Worm (Caenorhabditis elegans) whole organism, L2 larva: Measurements from ENCODE around the gene Y62H9A.5.

Experiments
- C34F6.9 ChIP-seq: fragments of 150-350 bp; optimal IDR thresholded peaks from 2 replicates; lab custom pipeline; 2014; ENCODE audit warnings: missing biosample characterization, missing genetic modification characterization
- F13H6.1 ChIP-seq: sonication (generic microtip); optimal IDR thresholded peaks from 2 replicates; lab custom pipeline; 2016; ENCODE audit warnings: missing genetic modification characterization, missing compliant biosample characterization
- R02D3.7 ChIP-seq: fragments of 150-350 bp; optimal IDR thresholded peaks from 2 replicates; lab custom pipeline; 2014; ENCODE audit warnings: missing biosample characterization, missing genetic modification characterization
- ZK546.5 ChIP-seq: sonication (generic microtip); optimal IDR thresholded peaks from 2 replicates; lab custom pipeline; 2017; ENCODE audit warnings: missing biosample characterization, missing genetic modification characterization
- alr-1 ChIP-seq: fragments of 150-350 bp; optimal IDR thresholded peaks from 2 replicates; lab custom pipeline; 2014; ENCODE audit warnings: missing biosample characterization, missing genetic modification characterization
- aly-2 ChIP-seq: fragments of 150-350 bp; optimal IDR thresholded peaks from 2 replicates; lab custom pipeline; 2014; ENCODE audit warnings: missing biosample characterization, missing genetic modification characterization
- ama-1 ChIP-seq: fragments of 150-350 bp; optimal IDR thresholded peaks from 2 replicates; lab custom pipeline; 2018; ENCODE audit warnings: inconsistent platforms
- blmp-1 ChIP-seq: sonication (generic microtip); optimal IDR thresholded peaks from 2 replicates; lab custom pipeline; 2017; ENCODE audit warnings: missing genetic modification characterization, mild to moderate bottlenecking, missing compliant biosample characterization, antibody characterized with exemption, moderate library complexity; ENCODE audit not compliant: insufficient read depth
- ceh-16 ChIP-seq: fragments of 150-350 bp; optimal IDR thresholded peaks from 2 replicates; lab custom pipeline; 2014; ENCODE audit warnings: missing biosample characterization, missing genetic modification characterization
- ceh-82 ChIP-seq: fragments of 150-350 bp; optimal IDR thresholded peaks from 2 replicates; lab custom pipeline; 2014; ENCODE audit warnings: missing biosample characterization, missing genetic modification characterization
- crh-2 ChIP-seq: sonication (generic microtip); optimal IDR thresholded peaks from 2 replicates; lab custom pipeline; 2017; ENCODE audit warnings: missing biosample characterization, missing genetic modification characterization
- dmd-4 ChIP-seq: sonication (generic microtip); optimal IDR thresholded peaks from 2 replicates; lab custom pipeline; 2017; ENCODE audit warnings: missing biosample characterization, missing genetic modification characterization
- elt-3 ChIP-seq: sonication (generic microtip); optimal IDR thresholded peaks from 2 replicates; lab custom pipeline; 2017; ENCODE audit warnings: missing biosample characterization, missing genetic modification characterization
- fos-1 ChIP-seq: fragments of 150-350 bp; optimal IDR thresholded peaks from 2 replicates; lab custom pipeline; 2014; ENCODE audit warnings: missing biosample characterization, missing genetic modification characterization
- gmeb-1 ChIP-seq: fragments of 150-350 bp; optimal IDR thresholded peaks from 2 replicates; lab custom pipeline; 2014; ENCODE audit warnings: missing biosample characterization, missing genetic modification characterization
- lin-11 ChIP-seq: fragments of 150-350 bp; sonication (generic microtip); optimal IDR thresholded peaks from 2 replicates; lab custom pipeline; 2014; ENCODE audit warnings: missing biosample characterization, missing genetic modification characterization, inconsistent platforms, mixed read lengths
- lsy-2 ChIP-seq, 2 experiments: fragments of 150-350 bp in 1 of 2; sonication (generic microtip) in 1 of 2; optimal IDR thresholded peaks; 2 replicates each; lab custom pipeline; 2014 to 2017; ENCODE audit warnings: missing biosample characterization in 2 of 2, missing genetic modification characterization in 2 of 2
- mab-5 ChIP-seq: fragments of 150-350 bp; optimal IDR thresholded peaks from 2 replicates; lab custom pipeline; 2014; ENCODE audit warnings: missing biosample characterization, missing genetic modification characterization
- nhr-10 ChIP-seq: sonication (generic microtip); optimal IDR thresholded peaks from 2 replicates; lab custom pipeline; 2017; ENCODE audit warnings: missing biosample characterization, missing genetic modification characterization
- nhr-11 ChIP-seq: fragments of 150-350 bp; optimal IDR thresholded peaks from 2 replicates; lab custom pipeline; 2014; ENCODE audit warnings: missing biosample characterization, missing genetic modification characterization
- nhr-12 ChIP-seq: fragments of 150-350 bp; optimal IDR thresholded peaks from 2 replicates; lab custom pipeline; 2014; ENCODE audit warnings: missing biosample characterization, missing genetic modification characterization
- nhr-129 ChIP-seq: fragments of 150-350 bp; optimal IDR thresholded peaks from 2 replicates; lab custom pipeline; 2014; ENCODE audit warnings: missing biosample characterization, missing genetic modification characterization
- nhr-21 ChIP-seq: fragments of 150-350 bp; optimal IDR thresholded peaks from 2 replicates; lab custom pipeline; 2014; ENCODE audit warnings: missing biosample characterization, missing genetic modification characterization
- nhr-23 ChIP-seq: fragments of 150-350 bp; optimal IDR thresholded peaks from 2 replicates; lab custom pipeline; 2014; ENCODE audit warnings: missing biosample characterization, missing genetic modification reagents, missing genetic modification characterization
- nhr-237 ChIP-seq: fragments of 150-350 bp; optimal IDR thresholded peaks from 2 replicates; lab custom pipeline; 2014; ENCODE audit warnings: missing biosample characterization, missing genetic modification characterization
- nhr-25 ChIP-seq: fragments of 150-350 bp; sonication (generic microtip); optimal IDR thresholded peaks from 3 replicates; lab custom pipeline; 2014; ENCODE audit warnings: missing biosample characterization, missing genetic modification characterization
- nhr-77 ChIP-seq: fragments of 150-350 bp; optimal IDR thresholded peaks from 2 replicates; lab custom pipeline; 2014; ENCODE audit warnings: missing biosample characterization, missing genetic modification characterization
- peb-1 ChIP-seq: fragments of 150-350 bp; optimal IDR thresholded peaks from 2 replicates; lab custom pipeline; 2014; ENCODE audit warnings: missing biosample characterization, missing genetic modification characterization
- sem-4 ChIP-seq: fragments of 150-350 bp; optimal IDR thresholded peaks from 2 replicates; lab custom pipeline; 2014; ENCODE audit warnings: missing biosample characterization, missing genetic modification reagents, missing genetic modification characterization
- skn-1 ChIP-seq: sonication (generic microtip); optimal IDR thresholded peaks from 2 replicates; lab custom pipeline; 2017; ENCODE audit warnings: missing biosample characterization, missing genetic modification characterization
- sma-3 ChIP-seq: sonication (generic microtip); optimal IDR thresholded peaks from 2 replicates; lab custom pipeline; 2016; ENCODE audit warnings: missing genetic modification reagents, missing genetic modification characterization, missing compliant biosample characterization
- sma-9 ChIP-seq, 2 experiments: fragments of 150-350 bp in 1 of 2; sonication (generic microtip) in 1 of 2; optimal IDR thresholded peaks; 2 replicates each; lab custom pipeline; 2014 to 2016; ENCODE audit warnings: missing genetic modification characterization in 2 of 2, mild to moderate bottlenecking in 1 of 2, missing biosample characterization in 1 of 2, missing compliant biosample characterization in 1 of 2, missing genetic modification reagents in 1 of 2, moderate library complexity in 1 of 2
- snpc-4 ChIP-seq: fragments of 150-350 bp; optimal IDR thresholded peaks from 2 replicates; lab custom pipeline; 2014; ENCODE audit warnings: missing biosample characterization, missing genetic modification characterization
- unc-39 ChIP-seq: fragments of 150-350 bp; optimal IDR thresholded peaks from 2 replicates; lab custom pipeline; 2014; ENCODE audit warnings: missing biosample characterization, missing genetic modification characterization
- unc-55 ChIP-seq: fragments of 150-350 bp; sonication (generic microtip); optimal IDR thresholded peaks from 3 replicates; lab custom pipeline; 2014; ENCODE audit warnings: missing biosample characterization, missing genetic modification reagents, missing genetic modification characterization
- unc-62 ChIP-seq: fragments of 150-350 bp; optimal IDR thresholded peaks from 2 replicates; lab custom pipeline; 2014; ENCODE audit warnings: missing biosample characterization, missing genetic modification reagents, missing genetic modification characterization
- ztf-1 ChIP-seq: fragments of 200-800 bp; sonication (Bioruptor generic); conservative IDR thresholded peaks from 2 replicates; pipeline ENCODE4 v1.3.6; 2022; ENCODE audit warnings: missing genetic modification characterization, missing compliant biosample characterization
- ztf-11 ChIP-seq: sonication (generic microtip); optimal IDR thresholded peaks from 2 replicates; lab custom pipeline; 2017; ENCODE audit warnings: missing biosample characterization, missing genetic modification characterization
- ztf-4 ChIP-seq: fragments of 150-350 bp; optimal IDR thresholded peaks from 2 replicates; lab custom pipeline; 2014; ENCODE audit warnings: missing biosample characterization, missing genetic modification characterization

Gene Y62H9A.5

DNA sequence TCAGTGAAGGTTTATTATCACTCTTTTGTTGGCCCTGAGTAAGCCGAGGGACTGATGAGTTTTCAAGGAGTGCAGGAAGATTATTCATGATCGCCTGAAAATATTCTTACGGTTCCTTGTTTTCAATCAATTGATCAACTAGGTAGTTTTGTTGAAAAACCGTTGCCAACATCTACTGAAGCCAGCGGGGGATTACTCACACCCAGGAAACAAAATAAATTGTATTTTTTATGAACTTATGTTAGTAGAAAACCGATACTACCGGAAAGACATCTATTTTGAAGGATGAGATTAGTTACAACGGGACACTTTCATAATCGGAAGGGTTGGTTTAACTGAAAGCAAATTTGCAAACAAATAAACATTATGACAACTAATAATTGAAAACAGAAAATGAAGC is 4.6 kb downstream of the Y62H9A.5 start, which contains the start of gene Y62H9A.2:
Gene Y62H9A.2, minus strand, starts transcription at position 101 of the 400 bp plus-strand sequence.
- no peak for TF ChIP-seq peb-1
- TF ChIP-seq sem-4 = no peak
- TF ChIP-seq ztf-1 = no peak
- TF ChIP-seq aly-2 = no peak
- no peak for TF ChIP-seq ama-1
- TF ChIP-seq F13H6.1 (tag; lab: Kevin White, UChicago) = no peak
- no peak for TF ChIP-seq mab-5
- TF ChIP-seq gmeb-1 (tag; lab: Kevin White, UChicago) = no peak
- TF ChIP-seq nhr-237 (tag; lab: Kevin White, UChicago) = no peak
- no peak for TF ChIP-seq nhr-25
- TF ChIP-seq elt-3 = no peak
- no peak for TF ChIP-seq ztf-4 (tag; lab: Kevin White, UChicago)
- TF ChIP-seq lsy-2 (tag; optimal IDR thresholded peaks at IDR 0.05; lab: Kevin White, UChicago) = no peak

DNA sequence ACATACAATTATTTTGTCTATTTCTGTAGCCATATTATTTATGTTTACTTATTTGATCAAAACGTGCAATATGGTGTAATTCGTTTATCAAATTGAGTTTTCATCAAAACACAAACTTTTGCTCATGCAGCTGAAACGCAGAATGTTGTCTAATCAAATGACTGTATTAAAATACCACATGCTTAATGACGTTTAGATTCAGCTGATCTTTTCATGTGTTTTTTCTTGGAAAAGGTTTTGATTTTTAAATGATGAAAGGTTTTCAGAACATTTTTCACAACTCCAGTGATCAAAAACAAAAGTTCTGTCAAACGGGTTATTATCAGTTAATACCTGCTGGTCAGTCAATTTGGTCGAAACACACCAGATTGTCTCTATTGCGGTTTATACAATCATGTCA is 7.4 kb downstream of the Y62H9A.5 start, which contains the start of gene Y62H9A.1:
Gene Y62H9A.1, plus strand, starts transcription at position 282 of the 400 bp plus-strand sequence.
- TF ChIP-seq nhr-23 (no peak), nhr-12 (tag; lab: Kevin White, UChicago) (no peak), blmp-1 (tag; lab: Kevin White, UChicago) (no peak), lsy-2 (tag; optimal IDR thresholded peaks at IDR 0.05; lab: Kevin White, UChicago) (no peak)

DNA sequence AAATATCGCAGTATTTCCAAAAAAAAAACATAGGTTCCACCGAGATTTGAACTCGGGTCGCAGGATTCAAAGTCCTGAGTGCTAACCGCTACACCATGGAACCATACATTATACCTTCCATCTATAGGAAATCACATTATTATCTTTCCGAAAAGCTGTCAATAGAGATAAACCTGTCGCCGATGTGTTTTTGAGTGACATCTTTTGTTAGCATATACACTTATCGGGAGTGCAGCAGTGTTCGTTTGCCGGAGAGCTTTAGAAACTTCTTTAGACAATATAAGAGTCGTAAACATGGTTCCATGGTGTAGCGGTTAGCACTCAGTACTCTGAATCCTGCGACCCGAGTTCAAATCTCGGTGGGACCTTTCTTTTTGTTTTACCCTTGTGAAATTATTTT is 10.5 kb downstream of the Y62H9A.5 start:
- TF ChIP-seq lsy-2 (tag; optimal IDR thresholded peaks at IDR 0.05; lab: Kevin White, UChicago) (no peak), ZK546.5 (tag; lab: Kevin White, UChicago) (no peak), unc-62 (GFP tag; lab: Kevin White, UChicago) (no peak), crh-2 (tag; lab: Kevin White, UChicago) (no peak), sma-9 (GFP tag; optimal IDR thresholded peaks at IDR 0.05; lab: Kevin White, UChicago) (no peak), sma-9 (tag; optimal IDR thresholded peaks at IDR 0.05; lab: Kevin White, UChicago) (no peak), nhr-12 (tag; lab: Kevin White, UChicago) (no peak), nhr-11 (tag; lab: Kevin White, UChicago) (no peak), nhr-25 (no peak), ceh-82 (tag; lab: Kevin White, UChicago) (no peak), ceh-16 (tag; lab: Kevin White, UChicago) (no peak), aly-2 (no peak), mab-5 (no peak)

DNA sequence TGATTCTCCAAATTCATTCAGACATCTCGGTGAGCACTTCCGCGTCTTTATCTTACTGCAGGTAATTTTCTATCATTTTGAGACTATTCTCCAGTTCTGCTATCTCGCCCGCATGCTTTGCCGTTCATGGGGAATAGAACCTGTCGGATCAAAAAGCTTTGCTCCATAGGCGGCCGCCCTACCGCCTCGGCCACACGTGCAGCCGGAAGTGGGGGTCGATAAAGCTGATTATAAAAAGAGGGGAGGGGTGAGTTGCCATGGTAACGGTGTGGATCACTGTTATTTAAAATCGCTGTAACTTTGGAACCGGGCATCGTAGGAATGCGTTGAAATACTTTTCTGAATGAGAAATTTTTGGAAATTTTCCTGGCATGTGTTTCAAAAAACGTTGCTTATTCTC is 12.3 kb downstream of the Y62H9A.5 start:
- TF ChIP-seq snpc-4 (tag; lab: Kevin White, UChicago) (no peak), ztf-4 (tag; lab: Kevin White, UChicago) (no peak), lin-11 (no peak), unc-39 (tag; lab: Kevin White, UChicago) (no peak), ztf-11 (tag; lab: Kevin White, UChicago) (no peak), nhr-10 (tag; lab: Kevin White, UChicago) (no peak), skn-1 (tag; lab: Kevin White, UChicago) (no peak), ztf-1 (no peak), peb-1 (no peak), nhr-23 (no peak), C34F6.9 (tag; lab: Kevin White, UChicago) (no peak), crh-2 (tag; lab: Kevin White, UChicago) (no peak), nhr-21 (tag; lab: Kevin White, UChicago) (no peak), alr-1 (tag; lab: Kevin White, UChicago) (no peak), unc-62 (GFP tag; lab: Kevin White, UChicago) (no peak), nhr-237 (tag; lab: Kevin White, UChicago) (no peak), gmeb-1 (tag; lab: Kevin White, UChicago) (no peak), sma-9 (GFP tag; optimal IDR thresholded peaks at IDR 0.05; lab: Kevin White, UChicago) (no peak), sma-9 (tag; optimal IDR thresholded peaks at IDR 0.05; lab: Kevin White, UChicago) (no peak), sma-3 (GFP tag; lab: Kevin White, UChicago) (no peak), ama-1 (no peak)

DNA sequence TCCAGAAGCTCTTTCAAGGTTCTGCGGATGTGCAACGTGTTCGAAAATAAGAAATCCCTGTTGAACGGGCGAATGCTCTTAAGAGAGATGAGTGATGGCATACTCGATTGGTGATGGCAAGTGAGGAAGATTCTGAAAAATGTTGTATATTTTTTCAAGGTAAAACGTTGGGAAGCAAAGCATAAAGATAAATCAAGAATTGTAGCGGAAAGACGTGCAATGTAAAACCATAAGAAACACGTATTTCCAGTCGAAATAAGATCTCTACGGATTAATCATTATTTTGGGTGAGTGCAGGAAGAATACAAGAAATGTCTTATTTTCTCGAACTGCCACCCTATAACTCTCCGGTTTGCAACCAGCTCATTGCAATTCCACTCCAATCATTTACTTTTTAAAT is 13.4 kb downstream of the Y62H9A.5 start, which contains the start of gene dot-1.2:
Gene dot-1.2, minus strand, starts transcription at position 101 of the 400 bp plus-strand sequence.
- TF ChIP-seq mab-5 (no peak), lsy-2 (tag; optimal IDR thresholded peaks at IDR 0.05; lab: Kevin White, UChicago) (no peak), ZK546.5 (tag; lab: Kevin White, UChicago) (no peak), nhr-77 (tag; lab: Kevin White, UChicago) (no peak), dmd-4 (tag; lab: Kevin White, UChicago) (no peak), sma-9 (GFP tag; optimal IDR thresholded peaks at IDR 0.05; lab: Kevin White, UChicago) (no peak), sma-9 (tag; optimal IDR thresholded peaks at IDR 0.05; lab: Kevin White, UChicago) (no peak), aly-2 (no peak), ceh-82 (tag; lab: Kevin White, UChicago) (no peak), fos-1 (no peak), blmp-1 (tag; lab: Kevin White, UChicago) (no peak), unc-55 (GFP tag; lab: Kevin White, UChicago) (no peak), R02D3.7 (tag; lab: Kevin White, UChicago) (no peak), alr-1 (tag; lab: Kevin White, UChicago) (no peak), nhr-129 (tag; lab: Kevin White, UChicago) (no peak), unc-39 (tag; lab: Kevin White, UChicago) (no peak)
- TF ChIP-seq, all 48 proteins: peak for 0
